Fruit fly (Drosophila melanogaster) whole organism, embryonic: ENCODE results near the gene be.

Experiments used
- Abd-B ChIP-seq: fragments of 200-800 bp; sonication (Bioruptor generic); optimal IDR thresholded peaks from 2 replicates; lab custom pipeline; 2018; ENCODE audit warnings: missing biosample characterization, mild to moderate bottlenecking, missing genetic modification characterization, moderate library complexity
- Ada2b ChIP-seq: fragments of 200-800 bp; sonication (Bioruptor generic); IDR thresholded peaks from 2 replicates; pipeline ENCODE4 v1.3.6; 2022; ENCODE audit warnings: missing biosample characterization, missing genetic modification characterization
- Adf1 ChIP-seq: fragments of 200-800 bp; sonication (Bioruptor generic); IDR thresholded peaks from 2 replicates; pipeline ENCODE4 v1.3.6; 2022; ENCODE audit warnings: missing biosample characterization, missing genetic modification characterization
- BEAF-32 ChIP-seq: fragments of 200-800 bp; sonication (Bioruptor generic); optimal IDR thresholded peaks from 3 replicates; lab custom pipeline; 2017; ENCODE audit warnings: missing biosample characterization, missing genetic modification characterization, mild to moderate bottlenecking, moderate library complexity, missing genetic modification reagents
- Blimp-1 ChIP-seq: fragments of 200-800 bp; sonication (Bioruptor generic); optimal IDR thresholded peaks from 3 replicates; lab custom pipeline; 2018; ENCODE audit warnings: missing biosample characterization, missing genetic modification characterization, mild to moderate bottlenecking, moderate library complexity, missing genetic modification reagents
- CG10267 ChIP-seq: fragments of 200-800 bp; sonication (Bioruptor generic); optimal IDR thresholded peaks from 2 replicates; lab custom pipeline; 2018; ENCODE audit warnings: missing biosample characterization, mild to moderate bottlenecking, missing genetic modification characterization, moderate library complexity
- CG1233 ChIP-seq: fragments of 200-800 bp; sonication (Bioruptor generic); optimal IDR thresholded peaks from 4 replicates; lab custom pipeline; 2018; ENCODE audit warnings: missing biosample characterization, mild to moderate bottlenecking, missing genetic modification characterization
- CG12391 ChIP-seq: fragments of 200-800 bp; sonication (Bioruptor generic); optimal IDR thresholded peaks from 3 replicates; lab custom pipeline; 2018; ENCODE audit warnings: missing biosample characterization, mild to moderate bottlenecking, missing genetic modification characterization, moderate library complexity
- CG13424 ChIP-seq: fragments of 200-800 bp; sonication (Bioruptor generic); optimal IDR thresholded peaks from 2 replicates; lab custom pipeline; 2019; ENCODE audit warnings: missing biosample characterization, mild to moderate bottlenecking, missing genetic modification characterization, moderate library complexity
- CG14710 ChIP-seq: fragments of 200-800 bp; sonication (Bioruptor generic); optimal IDR thresholded peaks from 3 replicates; lab custom pipeline; 2019; ENCODE audit warnings: missing biosample characterization, mild to moderate bottlenecking, missing genetic modification characterization, moderate library complexity
- CG15601 ChIP-seq: fragments of 200-800 bp; sonication (Bioruptor generic); optimal IDR thresholded peaks from 3 replicates; lab custom pipeline; 2019; ENCODE audit warnings: missing biosample characterization, mild to moderate bottlenecking, missing genetic modification characterization, moderate library complexity
- CG1602 ChIP-seq: fragments of 200-800 bp; sonication (Bioruptor generic); optimal IDR thresholded peaks from 3 replicates; lab custom pipeline; 2016; ENCODE audit warnings: missing biosample characterization, missing genetic modification characterization
- CG17385 ChIP-seq: fragments of 200-800 bp; sonication (Bioruptor generic); optimal IDR thresholded peaks from 3 replicates; lab custom pipeline; 2018; ENCODE audit warnings: missing biosample characterization, mild to moderate bottlenecking, missing genetic modification characterization
- CG17568 ChIP-seq: fragments of 200-800 bp; sonication (Bioruptor generic); optimal IDR thresholded peaks from 2 replicates; lab custom pipeline; 2018; ENCODE audit warnings: missing biosample characterization, mild to moderate bottlenecking, missing genetic modification characterization, moderate library complexity
- CG1832 ChIP-seq: fragments of 200-800 bp; sonication (Bioruptor generic); optimal IDR thresholded peaks from 2 replicates; lab custom pipeline; 2017; ENCODE audit warnings: missing biosample characterization, mild to moderate bottlenecking, missing genetic modification characterization, inconsistent platforms
- CG2116 ChIP-seq: fragments of 200-800 bp; sonication (Bioruptor generic); optimal IDR thresholded peaks from 3 replicates; lab custom pipeline; 2018; ENCODE audit warnings: missing biosample characterization, mild to moderate bottlenecking, missing genetic modification characterization
- CG2712 ChIP-seq: fragments of 200-800 bp; optimal IDR thresholded peaks from 3 replicates; lab custom pipeline; 2019; ENCODE audit warnings: missing biosample characterization, mild to moderate bottlenecking, missing genetic modification characterization, moderate library complexity
- CG3847 ChIP-seq: fragments of 200-800 bp; sonication (Bioruptor generic); IDR thresholded peaks from 2 replicates; pipeline ENCODE4 v1.3.6; 2022; ENCODE audit warnings: missing biosample characterization, missing genetic modification characterization
- CG4328 ChIP-seq: fragments of 200-800 bp; sonication (Bioruptor generic); optimal IDR thresholded peaks from 3 replicates; lab custom pipeline; 2017; ENCODE audit warnings: missing biosample characterization, missing genetic modification reagents, missing genetic modification characterization
- CG6813 ChIP-seq: fragments of 200-800 bp; sonication (Bioruptor generic); optimal IDR thresholded peaks from 2 replicates; lab custom pipeline; 2017; ENCODE audit warnings: missing biosample characterization, missing genetic modification characterization, mild to moderate bottlenecking, moderate library complexity, missing genetic modification reagents
- CG7839 ChIP-seq: fragments of 200-800 bp; sonication (Bioruptor generic); optimal IDR thresholded peaks from 3 replicates; lab custom pipeline; 2018; ENCODE audit warnings: missing biosample characterization, mild to moderate bottlenecking, missing genetic modification characterization, moderate library complexity
- CG9797 ChIP-seq: fragments of 200-800 bp; sonication (Bioruptor generic); optimal IDR thresholded peaks from 3 replicates; lab custom pipeline; 2018; ENCODE audit warnings: missing biosample characterization, mild to moderate bottlenecking, missing genetic modification characterization
- CG9817 ChIP-seq: fragments of 200-800 bp; sonication (Bioruptor generic); optimal IDR thresholded peaks from 2 replicates; lab custom pipeline; 2018; ENCODE audit warnings: missing biosample characterization, mild to moderate bottlenecking, missing genetic modification characterization, moderate library complexity
- Dek ChIP-seq: fragments of 200-800 bp; sonication (Bioruptor generic); optimal IDR thresholded peaks from 3 replicates; lab custom pipeline; 2019; ENCODE audit warnings: missing biosample characterization, mild to moderate bottlenecking, missing genetic modification characterization, moderate library complexity
- E2f2 ChIP-seq: fragments of 200-800 bp; sonication (Bioruptor generic); IDR thresholded peaks from 2 replicates; pipeline ENCODE4 v1.3.6; 2022; ENCODE audit warnings: missing biosample characterization, missing genetic modification characterization
- Gug ChIP-seq: fragments of 200-800 bp; sonication (Bioruptor generic); IDR thresholded peaks from 4 replicates; pipeline ENCODE4 v1.3.6; 2022; ENCODE audit warnings: missing biosample characterization, missing genetic modification characterization
- Lhr ChIP-seq: fragments of 200-800 bp; sonication (Bioruptor generic); optimal IDR thresholded peaks from 3 replicates; lab custom pipeline; 2017; ENCODE audit warnings: mild to moderate bottlenecking, missing biosample characterization, missing genetic modification reagents, missing genetic modification characterization
- MBD-R2 ChIP-seq: fragments of 200-800 bp; sonication (Bioruptor generic); IDR thresholded peaks from 2 replicates; pipeline ENCODE4 v1.3.6; 2022; ENCODE audit warnings: missing biosample characterization, missing genetic modification characterization
- Max ChIP-seq: fragments of 200-800 bp; sonication (Bioruptor generic); optimal IDR thresholded peaks from 2 replicates; lab custom pipeline; 2016; ENCODE audit warnings: missing biosample characterization, mild to moderate bottlenecking, missing genetic modification characterization
- Med ChIP-seq: fragments of 200-800 bp; sonication (Bioruptor generic); peaks from one replicate; lab custom pipeline; 2016; ENCODE audit warnings: missing biosample characterization, missing genetic modification characterization, mild to moderate bottlenecking, inconsistent platforms, moderate library complexity
- Meics ChIP-seq: fragments of 200-800 bp; sonication (Bioruptor generic); optimal IDR thresholded peaks from 2 replicates; lab custom pipeline; 2017; ENCODE audit warnings: missing biosample characterization, mild to moderate bottlenecking, missing genetic modification characterization
- Myb ChIP-seq: fragments of 200-800 bp; sonication (Bioruptor generic); optimal IDR thresholded peaks from 2 replicates; lab custom pipeline; 2016; ENCODE audit warnings: missing biosample characterization, missing genetic modification characterization
- NC2α ChIP-seq: fragments of 200-800 bp; sonication (Bioruptor generic); optimal IDR thresholded peaks from 2 replicates; lab custom pipeline; 2016; ENCODE audit warnings: missing biosample characterization, missing genetic modification characterization
- Nf-YB ChIP-seq: fragments of 200-800 bp; sonication (Bioruptor generic); optimal IDR thresholded peaks from 3 replicates; lab custom pipeline; 2019; ENCODE audit warnings: missing biosample characterization, mild to moderate bottlenecking, missing genetic modification characterization, moderate library complexity
- Rfx ChIP-seq: fragments of 200-800 bp; sonication (Bioruptor generic); IDR thresholded peaks from 2 replicates; pipeline ENCODE4 v1.3.6; 2022; ENCODE audit warnings: missing biosample characterization, missing genetic modification characterization
- Sin3A ChIP-seq: fragments of >200 bp; optimal IDR thresholded peaks from 2 replicates; lab custom pipeline; 2018
- Sry-β ChIP-seq: fragments of 200-800 bp; sonication (Bioruptor generic); optimal IDR thresholded peaks from 2 replicates; lab custom pipeline; 2018; ENCODE audit warnings: missing biosample characterization, mild to moderate bottlenecking, missing genetic modification characterization, moderate library complexity
- Sry-δ ChIP-seq: fragments of 200-800 bp; sonication (Bioruptor generic); optimal IDR thresholded peaks from 2 replicates; lab custom pipeline; 2016; ENCODE audit warnings: missing biosample characterization, missing genetic modification characterization
- Stat92E ChIP-seq, 3 experiments: fragments of >200 bp in 2 of 3; fragments of 200-800 bp in 1 of 3; sonication (Bioruptor generic) in 1 of 3; optimal IDR thresholded peaks; 2 replicates each; lab custom pipeline; 2017 to 2019; ENCODE audit warnings: missing biosample characterization in 3 of 3, missing genetic modification characterization in 3 of 3, mild to moderate bottlenecking in 1 of 3, moderate library complexity in 1 of 3
- crp ChIP-seq, 2 experiments: fragments of 200-800 bp; sonication (Bioruptor generic); optimal IDR thresholded peaks; 2 replicates in 1 of 2; 3 replicates in 1 of 2; lab custom pipeline; 2017; ENCODE audit warnings: missing biosample characterization in 2 of 2, missing genetic modification characterization in 2 of 2, mild to moderate bottlenecking in 1 of 2, moderate library complexity in 1 of 2
- gem ChIP-seq: fragments of 200-800 bp; sonication (Bioruptor generic); optimal IDR thresholded peaks from 2 replicates; lab custom pipeline; 2019; ENCODE audit warnings: missing biosample characterization, mild to moderate bottlenecking, missing genetic modification characterization, moderate library complexity
- grau ChIP-seq: fragments of 200-800 bp; optimal IDR thresholded peaks from 3 replicates; lab custom pipeline; 2019; ENCODE audit warnings: missing biosample characterization, mild to moderate bottlenecking, missing genetic modification characterization, moderate library complexity
- lola ChIP-seq, 3 experiments: fragments of >200 bp in 2 of 3; fragments of 200-800 bp in 1 of 3; sonication (Bioruptor generic) in 1 of 3; optimal IDR thresholded peaks; 2 replicates each; lab custom pipeline; 2017 to 2019; ENCODE audit warnings: missing biosample characterization in 3 of 3, missing genetic modification characterization in 3 of 3, mild to moderate bottlenecking in 1 of 3, moderate library complexity in 1 of 3
- sc ChIP-seq, 3 experiments: fragments of >200 bp in 2 of 3; fragments of 200-800 bp in 1 of 3; sonication (Bioruptor generic) in 1 of 3; optimal IDR thresholded peaks; 2 replicates in 2 of 3; 3 replicates in 1 of 3; lab custom pipeline; 2017; ENCODE audit warnings: mild to moderate bottlenecking in 1 of 3, missing biosample characterization in 1 of 3, missing genetic modification characterization in 1 of 3, missing genetic modification reagents in 1 of 3
- seq ChIP-seq: fragments of 200-800 bp; sonication (Bioruptor generic); IDR thresholded peaks from 2 replicates; pipeline ENCODE4 v1.3.6; 2022; ENCODE audit warnings: missing biosample characterization, missing genetic modification characterization
- stwl ChIP-seq: fragments of 200-800 bp; sonication (Bioruptor generic); optimal IDR thresholded peaks from 3 replicates; lab custom pipeline; 2018; ENCODE audit warnings: missing biosample characterization, mild to moderate bottlenecking, missing genetic modification characterization, moderate library complexity
- zf30C ChIP-seq: fragments of 200-800 bp; sonication (Bioruptor generic); optimal IDR thresholded peaks from 3 replicates; lab custom pipeline; 2018; ENCODE audit warnings: missing biosample characterization, mild to moderate bottlenecking, missing genetic modification characterization

Gene be

DNA sequence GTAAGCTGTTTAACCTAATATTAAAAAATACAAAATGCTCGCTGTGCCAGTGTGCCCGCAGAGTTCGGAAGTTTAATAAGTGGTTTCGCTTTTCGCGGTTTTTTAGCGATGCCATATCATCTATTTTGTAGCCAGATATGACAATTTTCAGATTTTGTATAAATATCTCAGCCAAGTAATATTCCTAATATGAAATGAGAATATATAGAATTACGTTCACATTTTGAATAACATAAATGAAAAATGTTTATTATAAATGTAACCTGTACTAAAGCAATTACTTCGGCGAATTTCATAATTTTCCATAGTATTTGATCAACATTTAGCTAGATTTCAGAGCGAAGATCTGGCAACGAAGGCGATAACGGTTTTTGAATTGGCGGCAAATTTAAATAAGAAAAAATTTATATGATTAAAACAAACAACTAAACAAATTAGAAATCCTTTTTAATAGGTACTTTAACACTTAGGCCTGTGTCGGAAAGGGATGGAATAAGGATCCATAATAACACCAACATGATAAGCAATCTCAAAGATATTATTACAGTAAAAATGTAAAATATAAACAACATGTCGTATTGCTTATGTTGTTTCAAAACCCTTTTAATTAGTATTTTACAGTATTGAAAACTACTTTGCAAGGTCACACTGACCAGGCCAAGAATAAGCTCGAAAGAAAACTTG lies 42.3 kb downstream of the be start, which contains the start of the genes opm and dob (continued):
- TF ChIP-seq Adf1 (GFP tag; lab: Robert Waterston, UW) (no peak), crp (GFP tag; optimal IDR thresholded peaks at IDR 0.05; lab: Kevin White, UChicago) (peak in 1 of 2 experiments; percentile 66), CG1832 (GFP tag; lab: Kevin White, UChicago) (no peak), Myb (peak; percentile 89), Stat92E (GFP tag; optimal IDR thresholded peaks at IDR 0.05; lab: Kevin White, UChicago) (no peak), BEAF-32 (GFP tag; lab: Kevin White, UChicago) (peak; percentile 42), Meics (GFP tag; lab: Kevin White, UChicago) (peak; percentile 37), CG1233 (no peak), CG10267 (peak; percentile 75), Sry-β (GFP tag; lab: Kevin White, UChicago) (peak; percentile 95), lola (GFP tag; optimal IDR thresholded peaks at IDR 0.05; lab: Kevin White, UChicago) (peak in 1 of 3 experiments; percentile 43), Dek (tag; lab: Kevin White, UChicago) (peak; percentile 24), CG9797 (GFP tag; lab: Kevin White, UChicago) (peak; percentile 67), Sry-δ (GFP tag; lab: Kevin White, UChicago) (peak; percentile 17), Sin3A (lab: Kevin White, UChicago) (peak; percentile 69), NC2α (GFP tag; lab: Kevin White, UChicago) (no peak), MBD-R2 (GFP tag; lab: Robert Waterston, UW) (peak; percentile 40; the same call in 1 of the 2 replicates), CG14710 (tag; lab: Kevin White, UChicago) (peak; percentile 80), CG15601 (tag; lab: Kevin White, UChicago) (peak; percentile 28), Lhr (GFP tag; lab: Kevin White, UChicago) (peak; percentile 26), CG1602 (GFP tag; lab: Kevin White, UChicago) (peak; percentile 29), CG17385 (GFP tag; lab: Kevin White, UChicago) (peak; percentile 30), CG2712 (peak; percentile 33), seq (GFP tag; lab: Robert Waterston, UW) (no peak), zf30C (no peak), gem (peak; percentile 61), Med (GFP tag; lab: Kevin White, UChicago) (peak; percentile 71), CG6813 (GFP tag; lab: Kevin White, UChicago) (no peak), CG9817 (peak; percentile 21), Abd-B (GFP tag; lab: Kevin White, UChicago) (peak; percentile 50), CG7839 (peak; percentile 42), Ada2b (GFP tag; lab: Robert Waterston, UW) (no peak), E2f2 (GFP tag; lab: Robert Waterston, UW) (peak; percentile 81), CG2116 (GFP tag; lab: Kevin White, UChicago) (peak; percentile 42), CG17568 (no peak), Gug (GFP tag; lab: Robert Waterston, UW) (no peak), CG4328 (GFP tag; lab: Kevin White, UChicago) (no peak), stwl (peak; percentile 22), grau (peak; percentile 54), Max (peak; percentile 14), CG12391 (peak; percentile 54), Rfx (GFP tag; lab: Robert Waterston, UW) (0 out of 2 replicates have a peak, but pooled peaks have one; percentile 7), sc (optimal IDR thresholded peaks at IDR 0.05; lab: Kevin White, UChicago) (no peak), sc (GFP tag; optimal IDR thresholded peaks at IDR 0.05; lab: Kevin White, UChicago) (no peak), Nf-YB (GFP tag; lab: Kevin White, UChicago) (no peak), Blimp-1 (GFP tag; lab: Kevin White, UChicago) (peak; percentile 52), CG3847 (GFP tag; lab: Robert Waterston, UW) (0 out of 2 replicates have a peak, but pooled peaks have one; percentile 23), CG13424 (tag; lab: Kevin White, UChicago) (peak; percentile 43)
